Worm (Caenorhabditis elegans): ENCODE measurements around the gene wbp-2.

Gene wbp-2

DNA sequence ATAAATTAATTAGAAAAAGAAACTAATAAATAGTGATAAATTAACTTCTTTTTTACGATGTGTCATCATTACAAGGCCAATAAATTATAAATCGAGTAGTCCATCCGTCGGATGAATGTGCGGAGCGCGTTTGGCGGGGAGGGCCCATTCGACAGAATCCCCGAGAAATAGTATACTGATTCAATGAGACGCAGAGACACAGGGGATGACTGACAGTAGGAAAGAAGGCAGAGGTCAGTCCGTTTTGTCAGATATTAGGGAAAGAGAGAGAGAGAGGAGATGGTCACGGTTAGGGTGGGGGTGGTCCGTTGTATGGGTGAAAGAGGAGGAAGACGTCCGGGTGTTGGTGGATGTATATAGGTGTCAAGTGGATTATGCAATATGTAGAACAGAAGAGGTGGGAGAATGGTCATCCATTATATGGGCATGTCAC lies 20.9 kb upstream of the wbp-2 start:
- TF ChIP-seq ceh-16 (tag; optimal IDR thresholded peaks at IDR 0.05) (no peak), ZK546.5 (tag; optimal IDR thresholded peaks at IDR 0.05) (no peak), sma-9 (GFP tag; optimal IDR thresholded peaks at IDR 0.05) (no peak), sma-9 (tag; optimal IDR thresholded peaks at IDR 0.05) (no peak), nhr-237 (tag; optimal IDR thresholded peaks at IDR 0.05) (no peak), mab-5 (tag; optimal IDR thresholded peaks at IDR 0.05) (peak; percentile 87), ztf-1 (GFP tag; conservative IDR thresholded peaks at IDR 0.05) (no peak)

DNA sequence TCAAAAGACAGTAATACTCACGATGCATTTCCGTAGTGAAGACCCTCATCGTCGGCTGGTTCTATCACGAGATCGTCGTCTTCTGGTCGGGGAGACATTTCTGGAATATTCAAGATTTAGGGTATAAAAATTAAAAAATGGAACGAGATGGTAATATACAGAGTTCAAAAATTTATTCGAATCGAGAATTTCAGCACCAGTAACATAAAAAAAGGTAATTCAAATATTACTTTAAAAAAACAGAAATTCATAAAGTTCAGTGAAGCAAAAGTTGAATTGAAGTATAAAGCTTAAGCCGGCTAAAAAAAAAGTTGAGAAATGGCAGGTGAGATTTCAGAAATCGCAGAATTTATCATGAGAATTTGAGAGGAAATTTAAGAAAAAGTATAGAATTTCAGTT lies 19.4 kb upstream of the wbp-2 start, which contains the start of gene cam-1:
TSS of gene cam-1 (minus strand) at position 101 of the 400 bp plus-strand sequence.
- TF ChIP-seq mbf-1 (tag; optimal IDR thresholded peaks at IDR 0.05) (no peak), nhr-11 (tag; optimal IDR thresholded peaks at IDR 0.05) (no peak), ZK546.5 (tag; optimal IDR thresholded peaks at IDR 0.05) (no peak), ztf-4 (tag; optimal IDR thresholded peaks at IDR 0.05) (no peak), nhr-25 (tag; optimal IDR thresholded peaks at IDR 0.05) (no peak), egl-27 (tag; optimal IDR thresholded peaks at IDR 0.05) (no peak), unc-62 (GFP tag; optimal IDR thresholded peaks at IDR 0.05) (no peak), ceh-82 (tag; optimal IDR thresholded peaks at IDR 0.05) (no peak)

DNA sequence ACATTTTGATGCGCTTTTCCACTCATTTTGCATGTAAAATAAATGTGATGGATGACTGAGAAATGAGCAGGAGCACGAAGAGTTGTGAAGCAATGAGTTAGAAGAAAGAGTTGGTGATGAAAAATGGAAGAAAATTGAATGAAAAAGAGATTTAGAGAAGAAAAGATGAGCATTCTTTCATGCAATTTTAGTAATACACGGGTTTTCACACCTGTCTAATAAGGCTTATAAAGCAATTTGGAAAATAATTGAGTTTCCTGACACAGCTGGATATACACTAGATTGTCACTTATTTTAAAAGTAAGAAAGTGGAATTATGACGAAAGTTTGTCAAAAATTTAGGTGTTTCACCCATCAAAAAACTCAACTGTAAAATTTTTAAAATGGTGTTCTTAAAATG lies 18.8 kb upstream of the wbp-2 start:
- TF ChIP-seq fos-1 (tag; optimal IDR thresholded peaks at IDR 0.05) (no peak), unc-55 (GFP tag; optimal IDR thresholded peaks at IDR 0.05) (peak; percentile 31), nhr-12 (tag; optimal IDR thresholded peaks at IDR 0.05) (no peak), alr-1 (tag; optimal IDR thresholded peaks at IDR 0.05) (no peak)

ce11 chrII:9311702-9312101 lies 17.9 kb upstream of the wbp-2 start:
- TF ChIP-seq unc-55 (GFP tag; optimal IDR thresholded peaks at IDR 0.05) (peak; percentile 22), skn-1 (tag; optimal IDR thresholded peaks at IDR 0.05) (no peak)

- TF ChIP-seq lsy-2 (tag; optimal IDR thresholded peaks at IDR 0.05) (no peak), ceh-16 (tag; optimal IDR thresholded peaks at IDR 0.05) (no peak), ztf-11 (tag; optimal IDR thresholded peaks at IDR 0.05) (no peak), nhr-6 (tag; optimal IDR thresholded peaks at IDR 0.05) (no peak), nhr-25 (tag; optimal IDR thresholded peaks at IDR 0.05) (no peak), fos-1 (tag; optimal IDR thresholded peaks at IDR 0.05) (no peak), lin-13 (GFP tag; optimal IDR thresholded peaks at IDR 0.05) (no peak), sma-9 (GFP tag; optimal IDR thresholded peaks at IDR 0.05) (no peak), sma-9 (tag; optimal IDR thresholded peaks at IDR 0.05) (no peak), ztf-1 (GFP tag; conservative IDR thresholded peaks at IDR 0.05) (no peak), lin-11 (tag; optimal IDR thresholded peaks at IDR 0.05) (no peak), ama-1 (optimal IDR thresholded peaks at IDR 0.05) (no peak), aly-2 (tag; optimal IDR thresholded peaks at IDR 0.05) (no peak), R02D3.7 (tag; optimal IDR thresholded peaks at IDR 0.05) (no peak), lin-39 (tag; optimal IDR thresholded peaks at IDR 0.05) (no peak), crh-2 (tag; optimal IDR thresholded peaks at IDR 0.05) (no peak), ZK546.5 (tag; optimal IDR thresholded peaks at IDR 0.05) (no peak), nhr-11 (tag; optimal IDR thresholded peaks at IDR 0.05) (no peak), peb-1 (tag; optimal IDR thresholded peaks at IDR 0.05) (no peak)
These were observed 16.2 kb upstream of the wbp-2 start for ce11 chrII:9313335-9313734.

- TF ChIP-seq F13H6.1 (tag; optimal IDR thresholded peaks at IDR 0.05) (peak; percentile 46), nhr-129 (tag; optimal IDR thresholded peaks at IDR 0.05) (peak; percentile 6), ztf-11 (tag; optimal IDR thresholded peaks at IDR 0.05) (no peak), blmp-1 (tag; optimal IDR thresholded peaks at IDR 0.05; ENCODE audit: insufficient read depth) (no peak), snpc-4 (tag; optimal IDR thresholded peaks at IDR 0.05) (no peak), nhr-10 (tag; optimal IDR thresholded peaks at IDR 0.05) (no peak)
These were observed 14.8 kb upstream of the wbp-2 start for ce11 chrII:9314733-9315132.

Data from whole organism, L2 larva.